Fruit fly (Drosophila melanogaster): ENCODE results near the gene rept.

Gene rept

dm6 chr3L:19228857-19229398 is 26.2 kb upstream of the rept start:
- TF ChIP-seq usp (GFP tag; optimal IDR thresholded peaks at IDR 0.05) (no peak), Abd-B (GFP tag; optimal IDR thresholded peaks at IDR 0.05) (no peak), Vsx2 (GFP tag; optimal IDR thresholded peaks at IDR 0.05; ENCODE audit: partially characterized antibody) (no peak), Myc (optimal IDR thresholded peaks at IDR 0.05) (no peak), ey (GFP tag; optimal IDR thresholded peaks at IDR 0.05) (no peak), sage (GFP tag; optimal IDR thresholded peaks at IDR 0.05) (no peak), Sp1 (GFP tag; optimal IDR thresholded peaks at IDR 0.05) (no peak), sv (GFP tag; optimal IDR thresholded peaks at IDR 0.05) (no peak), Dif (GFP tag; optimal IDR thresholded peaks at IDR 0.05; ENCODE audit: partially characterized antibody) (no peak), h (GFP tag; optimal IDR thresholded peaks at IDR 0.05) (no peak), CG32264 (GFP tag; optimal IDR thresholded peaks at IDR 0.05) (no peak), Mio (GFP tag; optimal IDR thresholded peaks at IDR 0.05) (no peak), br (GFP tag; optimal IDR thresholded peaks at IDR 0.05) (no peak), OdsH (GFP tag; optimal IDR thresholded peaks at IDR 0.05) (no peak), lola (GFP tag; optimal IDR thresholded peaks at IDR 0.05) (no peak), GATAd (GFP tag; optimal IDR thresholded peaks at IDR 0.05) (no peak)

- TF ChIP-seq brk (GFP tag; optimal IDR thresholded peaks at IDR 0.05) (no peak), GATAd (GFP tag; optimal IDR thresholded peaks at IDR 0.05) (no peak), ey (GFP tag; optimal IDR thresholded peaks at IDR 0.05) (no peak), h (GFP tag; optimal IDR thresholded peaks at IDR 0.05) (no peak)
Measured at dm6 chr3L:19229491-19229890, 25.6 kb upstream of the rept start.

dm6 chr3L:19230801-19231547 is 24.2 kb upstream of the rept start:
- no peak for TF ChIP-seq brk (GFP tag; optimal IDR thresholded peaks at IDR 0.05)
- peak in 1 of 2 experiments; percentile 6 for TF ChIP-seq foxo (GFP tag; optimal IDR thresholded peaks at IDR 0.05)

- TF ChIP-seq Hr83 (GFP tag; optimal IDR thresholded peaks at IDR 0.05; ENCODE audit: poor library complexity, severe bottlenecking) (no peak), psq (GFP tag; optimal IDR thresholded peaks at IDR 0.05) (no peak), Rel (GFP tag; optimal IDR thresholded peaks at IDR 0.05) (no peak), Rel (tag; optimal IDR thresholded peaks at IDR 0.05) (no peak)
Measured at dm6 chr3L:19231608-19232007, 23.5 kb upstream of the rept start.

- TF ChIP-seq lola (GFP tag; optimal IDR thresholded peaks at IDR 0.05) (no peak), CG32264 (GFP tag; optimal IDR thresholded peaks at IDR 0.05) (no peak)
Measured at dm6 chr3L:19233798-19234781, 21.1 kb upstream of the rept start.

dm6 chr3L:19234922-19235702 is 20.0 kb upstream of the rept start, which contains the start of gene fz2:
TSS of gene fz2 (minus strand) at chr3L:19235373.
- no peak for TF ChIP-seq rgr (GFP tag; optimal IDR thresholded peaks at IDR 0.05)
- no peak for TF ChIP-seq jim (GFP tag; optimal IDR thresholded peaks at IDR 0.05)
- TF ChIP-seq GATAd (GFP tag; optimal IDR thresholded peaks at IDR 0.05), result no peak
- no peak for TF ChIP-seq sage (GFP tag; optimal IDR thresholded peaks at IDR 0.05)
- TF ChIP-seq HLH106 (tag; optimal IDR thresholded peaks at IDR 0.05), result no peak
- no peak for TF ChIP-seq N (GFP tag; optimal IDR thresholded peaks at IDR 0.05)
- TF ChIP-seq OdsH (GFP tag; optimal IDR thresholded peaks at IDR 0.05), result no peak
- TF ChIP-seq pan (optimal IDR thresholded peaks at IDR 0.05), result no peak
- no peak for TF ChIP-seq Sp1 (GFP tag; optimal IDR thresholded peaks at IDR 0.05)
- TF ChIP-seq ey (GFP tag; optimal IDR thresholded peaks at IDR 0.05), result no peak
- no peak for TF ChIP-seq fru (GFP tag; optimal IDR thresholded peaks at IDR 0.05)
- TF ChIP-seq br (GFP tag; optimal IDR thresholded peaks at IDR 0.05), result no peak
- TF ChIP-seq dmrt93B (GFP tag; optimal IDR thresholded peaks at IDR 0.05), result no peak
- no peak for TF ChIP-seq Rel (GFP tag; optimal IDR thresholded peaks at IDR 0.05)
- TF ChIP-seq Rel (tag; optimal IDR thresholded peaks at IDR 0.05), result no peak
- TF ChIP-seq Dif (GFP tag; optimal IDR thresholded peaks at IDR 0.05; ENCODE audit: partially characterized antibody), result no peak
- no peak for TF ChIP-seq Jra (GFP tag; optimal IDR thresholded peaks at IDR 0.05)
- no peak for TF ChIP-seq psq (GFP tag; optimal IDR thresholded peaks at IDR 0.05)
- TF ChIP-seq tai (GFP tag; optimal IDR thresholded peaks at IDR 0.05), result no peak
